Worm (Caenorhabditis elegans) whole organism, young adult: ENCODE data around the gene aakg-1.

Experiments
- F55B11.4 ChIP-seq: sonication (generic microtip); optimal IDR thresholded peaks from 2 replicates; lab custom pipeline; 2016; ENCODE audit warnings: missing compliant biosample characterization, missing genetic modification characterization, borderline replicate concordance; ENCODE audit not compliant: insufficient read depth
- lin-26 ChIP-seq: fragments of 200-800 bp; sonication (Bioruptor generic); IDR thresholded peaks from 2 replicates; pipeline ENCODE4 v1.3.6; 2022; ENCODE audit warnings: missing genetic modification reagents, missing genetic modification characterization, missing compliant biosample characterization
- lsl-1 ChIP-seq: fragments of 200-800 bp; sonication (Bioruptor generic); optimal IDR thresholded peaks from 2 replicates; lab custom pipeline; 2018; ENCODE audit warnings: mild to moderate bottlenecking, missing genetic modification characterization, moderate library complexity, missing compliant biosample characterization
- nfyb-1 ChIP-seq: fragments of 200-800 bp; sonication (Bioruptor generic); IDR thresholded peaks from 2 replicates; pipeline ENCODE4 v1.3.6; 2022; ENCODE audit warnings: missing genetic modification reagents, missing genetic modification characterization, missing compliant biosample characterization
- somi-1 ChIP-seq: fragments of 200-800 bp; sonication (Bioruptor generic); optimal IDR thresholded peaks from 2 replicates; lab custom pipeline; 2018; ENCODE audit warnings: mild to moderate bottlenecking, missing genetic modification characterization, missing compliant biosample characterization

DNA sequence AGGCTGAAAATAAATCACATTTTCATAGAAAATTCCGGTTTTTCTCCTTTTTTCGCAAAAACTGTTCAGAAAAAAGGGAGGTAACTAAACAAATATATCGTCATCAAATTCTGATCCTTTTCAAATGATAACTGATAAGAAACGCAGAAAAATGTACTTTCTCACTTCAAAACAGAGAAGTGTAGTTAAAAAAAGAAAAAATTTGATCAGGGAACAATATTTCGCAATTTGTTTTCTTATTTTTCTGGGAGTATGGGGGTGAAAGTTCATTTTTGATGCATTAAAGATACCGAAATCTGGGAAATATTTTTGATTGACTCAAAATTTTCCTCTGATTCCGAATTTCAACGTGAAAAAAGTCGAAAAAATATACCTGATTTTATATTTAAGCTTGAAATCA lies 31.0 kb upstream of the aakg-1 start:
- TF ChIP-seq somi-1 (GFP tag; lab: Kevin White, UChicago) (no peak), lsl-1 (no peak), nfyb-1 (no peak), lin-26 (no peak), F55B11.4 (no peak)
